Fruit fly (Drosophila melanogaster) whole organism, embryonic: Measurements from ENCODE around the gene CG43845.

Experiments
- CG10147 ChIP-seq: fragments of 200-800 bp; sonication (Bioruptor generic); optimal IDR thresholded peaks from 2 replicates; lab custom pipeline; 2019; ENCODE audit warnings: missing biosample characterization, mild to moderate bottlenecking, missing genetic modification characterization, moderate library complexity
- CG1024 ChIP-seq: fragments of 200-800 bp; sonication (Bioruptor generic); IDR thresholded peaks from 2 replicates; pipeline ENCODE4 v1.3.6; 2022; ENCODE audit warnings: missing biosample characterization, missing genetic modification characterization
- CG10431 ChIP-seq: fragments of 200-800 bp; sonication (Bioruptor generic); optimal IDR thresholded peaks from 3 replicates; lab custom pipeline; 2018; ENCODE audit warnings: missing biosample characterization, mild to moderate bottlenecking, missing genetic modification characterization
- CG12659 ChIP-seq: fragments of 200-800 bp; sonication (Bioruptor generic); optimal IDR thresholded peaks from 3 replicates; lab custom pipeline; 2017; ENCODE audit warnings: mild to moderate bottlenecking, missing biosample characterization, missing genetic modification reagents, missing genetic modification characterization
- CG12769 ChIP-seq: fragments of 200-800 bp; sonication (Bioruptor generic); optimal IDR thresholded peaks from 2 replicates; lab custom pipeline; 2019; ENCODE audit warnings: missing biosample characterization, mild to moderate bottlenecking, missing genetic modification characterization, moderate library complexity
- CG1832 ChIP-seq: fragments of 200-800 bp; sonication (Bioruptor generic); optimal IDR thresholded peaks from 2 replicates; lab custom pipeline; 2017; ENCODE audit warnings: missing biosample characterization, mild to moderate bottlenecking, missing genetic modification characterization, inconsistent platforms
- CG32532 ChIP-seq: fragments of 200-800 bp; sonication (Bioruptor generic); IDR thresholded peaks from 2 replicates; pipeline ENCODE4 v1.3.6; 2022; ENCODE audit warnings: missing biosample characterization, missing genetic modification characterization
- CG3847 ChIP-seq: fragments of 200-800 bp; sonication (Bioruptor generic); IDR thresholded peaks from 2 replicates; pipeline ENCODE4 v1.3.6; 2022; ENCODE audit warnings: missing biosample characterization, missing genetic modification characterization
- CG4360 ChIP-seq: fragments of 200-800 bp; sonication (Bioruptor generic); IDR thresholded peaks from 2 replicates; pipeline ENCODE4 v1.3.6; 2022; ENCODE audit warnings: missing biosample characterization, missing genetic modification characterization
- CG4404 ChIP-seq: fragments of 200-800 bp; sonication (Bioruptor generic); IDR thresholded peaks from 2 replicates; pipeline ENCODE4 v1.3.6; 2022; ENCODE audit warnings: missing biosample characterization, missing genetic modification characterization
- CG4854 ChIP-seq: fragments of 200-800 bp; sonication (Bioruptor generic); optimal IDR thresholded peaks from 2 replicates; lab custom pipeline; 2016; ENCODE audit warnings: missing biosample characterization, missing genetic modification characterization, inconsistent platforms
- CG5953 ChIP-seq: fragments of 200-800 bp; sonication (Bioruptor generic); IDR thresholded peaks from 2 replicates; pipeline ENCODE4 v1.3.6; 2022; ENCODE audit warnings: missing biosample characterization, missing genetic modification characterization
- CG6254 ChIP-seq: fragments of 200-800 bp; sonication (Bioruptor generic); optimal IDR thresholded peaks from 3 replicates; lab custom pipeline; 2017; ENCODE audit warnings: mild to moderate bottlenecking, missing biosample characterization, missing genetic modification reagents, missing genetic modification characterization
- CG8388 ChIP-seq: fragments of 200-800 bp; sonication (Bioruptor generic); optimal IDR thresholded peaks from 2 replicates; lab custom pipeline; 2019; ENCODE audit warnings: missing biosample characterization, mild to moderate bottlenecking, missing genetic modification characterization, moderate library complexity
- CG8478 ChIP-seq: fragments of >200 bp; optimal IDR thresholded peaks from 2 replicates; lab custom pipeline; 2018
- CG9797 ChIP-seq: fragments of 200-800 bp; sonication (Bioruptor generic); optimal IDR thresholded peaks from 3 replicates; lab custom pipeline; 2018; ENCODE audit warnings: missing biosample characterization, mild to moderate bottlenecking, missing genetic modification characterization
- CTCF ChIP-seq: fragments of 200-800 bp; sonication (Bioruptor generic); optimal IDR thresholded peaks from 2 replicates; lab custom pipeline; 2017; ENCODE audit warnings: missing biosample characterization, mild to moderate bottlenecking, missing genetic modification characterization, moderate library complexity
- Chrac-16 ChIP-seq: fragments of 200-800 bp; sonication (Bioruptor generic); optimal IDR thresholded peaks from 3 replicates; lab custom pipeline; 2016; ENCODE audit warnings: missing biosample characterization, missing genetic modification characterization
- Dfd ChIP-seq, 2 experiments: fragments of >200 bp; optimal IDR thresholded peaks; 2 replicates each; lab custom pipeline; 2017; ENCODE audit warnings: missing biosample characterization in 2 of 2, missing genetic modification characterization in 2 of 2
- Dll ChIP-seq: fragments of 200-800 bp; sonication (Bioruptor generic); IDR thresholded peaks from 4 replicates; pipeline ENCODE4 v1.3.6; 2022; ENCODE audit warnings: missing biosample characterization, missing genetic modification characterization; ENCODE audit not compliant: partially characterized antibody
- Eip74EF ChIP-seq, 2 experiments: fragments of 200-800 bp in 1 of 2; fragments of >200 bp in 1 of 2; sonication (Bioruptor generic) in 1 of 2; optimal IDR thresholded peaks; 2 replicates each; lab custom pipeline; 2017 to 2019; ENCODE audit warnings: missing biosample characterization in 2 of 2, missing genetic modification characterization in 2 of 2, mild to moderate bottlenecking in 1 of 2, moderate library complexity in 1 of 2
- Hr78 ChIP-seq, 2 experiments: fragments of 200-800 bp in 1 of 2; fragments of >200 bp in 1 of 2; sonication (Bioruptor generic) in 1 of 2; optimal IDR thresholded peaks; 2 replicates each; lab custom pipeline; 2017 to 2019; ENCODE audit warnings: missing biosample characterization in 2 of 2, missing genetic modification characterization in 2 of 2, mild to moderate bottlenecking in 1 of 2, moderate library complexity in 1 of 2
- Lhr ChIP-seq: fragments of 200-800 bp; sonication (Bioruptor generic); optimal IDR thresholded peaks from 3 replicates; lab custom pipeline; 2017; ENCODE audit warnings: mild to moderate bottlenecking, missing biosample characterization, missing genetic modification reagents, missing genetic modification characterization
- Mrtf ChIP-seq: fragments of 200-800 bp; sonication (Bioruptor generic); IDR thresholded peaks from 3 replicates; pipeline ENCODE4 v1.3.6; 2022; ENCODE audit warnings: missing biosample characterization, missing genetic modification characterization
- Optix ChIP-seq: fragments of 200-800 bp; sonication (Bioruptor generic); IDR thresholded peaks from 3 replicates; pipeline ENCODE4 v1.3.6; 2022; ENCODE audit warnings: missing biosample characterization, missing genetic modification characterization
- Trl ChIP-seq, 3 experiments: fragments of >200 bp in 2 of 3; fragments of 200-800 bp in 1 of 3; sonication (Bioruptor generic) in 1 of 3; optimal IDR thresholded peaks; 2 replicates in 1 of 3; 3 replicates in 2 of 3; lab custom pipeline; 2016 to 2017; ENCODE audit warnings: missing biosample characterization in 1 of 3, missing genetic modification characterization in 1 of 3
- Xbp1 ChIP-seq: fragments of 200-800 bp; sonication (Bioruptor generic); optimal IDR thresholded peaks from 3 replicates; lab custom pipeline; 2016; ENCODE audit warnings: missing biosample characterization, mild to moderate bottlenecking, missing genetic modification characterization
- YL-1 ChIP-seq: fragments of 200-800 bp; sonication (Bioruptor generic); optimal IDR thresholded peaks from 3 replicates; lab custom pipeline; 2017; ENCODE audit warnings: missing biosample characterization, mild to moderate bottlenecking, missing genetic modification characterization
- ab ChIP-seq: fragments of 200-800 bp; sonication (Bioruptor generic); optimal IDR thresholded peaks from 2 replicates; lab custom pipeline; 2016; ENCODE audit warnings: missing biosample characterization, missing genetic modification characterization
- ac ChIP-seq: fragments of 200-800 bp; sonication (Bioruptor generic); optimal IDR thresholded peaks from 3 replicates; lab custom pipeline; 2017; ENCODE audit warnings: missing biosample characterization, mild to moderate bottlenecking, missing genetic modification characterization
- cg ChIP-seq: fragments of 200-800 bp; sonication (Bioruptor generic); optimal IDR thresholded peaks from 3 replicates; lab custom pipeline; 2019; ENCODE audit warnings: missing biosample characterization, mild to moderate bottlenecking, missing genetic modification characterization, moderate library complexity
- crc ChIP-seq: fragments of 200-800 bp; sonication (Bioruptor generic); optimal IDR thresholded peaks from 2 replicates; lab custom pipeline; 2016; ENCODE audit warnings: missing biosample characterization, missing genetic modification characterization
- cwo ChIP-seq: fragments of 200-800 bp; sonication (Bioruptor generic); optimal IDR thresholded peaks from 3 replicates; lab custom pipeline; 2017; ENCODE audit warnings: missing biosample characterization, missing genetic modification characterization, mild to moderate bottlenecking, moderate library complexity, missing genetic modification reagents
- eve ChIP-seq, 2 experiments: fragments of >200 bp; optimal IDR thresholded peaks; 2 replicates each; lab custom pipeline; 2017; ENCODE audit warnings: missing biosample characterization in 2 of 2, missing genetic modification characterization in 2 of 2
- fd3F ChIP-seq: fragments of 200-800 bp; sonication (Bioruptor generic); optimal IDR thresholded peaks from 2 replicates; lab custom pipeline; 2018; ENCODE audit warnings: missing biosample characterization, mild to moderate bottlenecking, missing genetic modification characterization, moderate library complexity
- inv ChIP-seq: fragments of 200-800 bp; sonication (Bioruptor generic); IDR thresholded peaks from 2 replicates; pipeline ENCODE4 v1.3.6; 2022; ENCODE audit warnings: missing biosample characterization, missing genetic modification characterization; ENCODE audit not compliant: partially characterized antibody
- kah ChIP-seq: fragments of 200-800 bp; sonication (Bioruptor generic); optimal IDR thresholded peaks from 2 replicates; lab custom pipeline; 2018; ENCODE audit warnings: missing biosample characterization, mild to moderate bottlenecking, missing genetic modification characterization
- kay ChIP-seq: fragments of 200-800 bp; sonication (Bioruptor generic); optimal IDR thresholded peaks from 2 replicates; lab custom pipeline; 2016; ENCODE audit warnings: missing biosample characterization, missing genetic modification characterization
- oc ChIP-seq: fragments of 200-800 bp; sonication (Bioruptor generic); optimal IDR thresholded peaks from 2 replicates; lab custom pipeline; 2018; ENCODE audit warnings: missing biosample characterization, mild to moderate bottlenecking, missing genetic modification characterization, moderate library complexity
- pb ChIP-seq: fragments of 200-800 bp; sonication (Bioruptor generic); optimal IDR thresholded peaks from 3 replicates; lab custom pipeline; 2016; ENCODE audit warnings: missing biosample characterization, missing genetic modification characterization
- pho ChIP-seq: fragments of 200-800 bp; sonication (Bioruptor generic); optimal IDR thresholded peaks from 2 replicates; lab custom pipeline; 2016; ENCODE audit warnings: missing biosample characterization, missing genetic modification characterization
- pnt ChIP-seq: fragments of 200-800 bp; sonication (Bioruptor generic); optimal IDR thresholded peaks from 3 replicates; lab custom pipeline; 2016; ENCODE audit warnings: missing biosample characterization, missing genetic modification characterization
- prd ChIP-seq, 3 experiments: fragments of >200 bp in 2 of 3; fragments of 200-800 bp in 1 of 3; sonication (Bioruptor generic) in 1 of 3; optimal IDR thresholded peaks in 2 of 3; IDR thresholded peaks in 1 of 3; 2 replicates in 2 of 3; 3 replicates in 1 of 3; pipeline versions ENCODE4 v1.3.6 to Lab custom; 2017 to 2022; ENCODE audit warnings: missing biosample characterization in 1 of 3, missing genetic modification characterization in 1 of 3
- pzg ChIP-seq: fragments of 200-800 bp; sonication (Bioruptor generic); optimal IDR thresholded peaks from 3 replicates; lab custom pipeline; 2018; ENCODE audit warnings: missing biosample characterization, mild to moderate bottlenecking, missing genetic modification characterization, moderate library complexity
- sens ChIP-seq: fragments of 200-800 bp; sonication (Bioruptor generic); peaks from one replicate; lab custom pipeline; 2016; ENCODE audit warnings: missing biosample characterization, missing genetic modification characterization
- seq ChIP-seq: fragments of 200-800 bp; sonication (Bioruptor generic); IDR thresholded peaks from 2 replicates; pipeline ENCODE4 v1.3.6; 2022; ENCODE audit warnings: missing biosample characterization, missing genetic modification characterization
- shn ChIP-seq: fragments of 200-800 bp; sonication (Bioruptor generic); optimal IDR thresholded peaks from 3 replicates; lab custom pipeline; 2016; ENCODE audit warnings: missing biosample characterization, missing genetic modification characterization
- sima ChIP-seq: fragments of 200-800 bp; sonication (Bioruptor generic); optimal IDR thresholded peaks from 2 replicates; lab custom pipeline; 2016; ENCODE audit warnings: missing biosample characterization, missing genetic modification characterization

Gene CG43845

dm6 chr3R:5517002-5517875 is 5.7 kb downstream of the CG43845 start, which contains the start of gene Itpr (continued):
- peak; percentile 82 for TF ChIP-seq sens
- TF ChIP-seq CG4854 (GFP tag; lab: Kevin White, UChicago), result no peak
- TF ChIP-seq pb, result no peak
- no peak for TF ChIP-seq shn (GFP tag; lab: Kevin White, UChicago)
- no peak for TF ChIP-seq Mrtf
- TF ChIP-seq CTCF (GFP tag; lab: Kevin White, UChicago), result no peak
- peak; percentile 78 for TF ChIP-seq CG1832 (GFP tag; lab: Kevin White, UChicago)
- no peak for TF ChIP-seq Lhr (GFP tag; lab: Kevin White, UChicago)
- TF ChIP-seq Trl (optimal IDR thresholded peaks at IDR 0.05; lab: Kevin White, UChicago), result peak; percentile 9 to 38
- TF ChIP-seq Trl (GFP tag; optimal IDR thresholded peaks at IDR 0.05; lab: Kevin White, UChicago), result no peak
- TF ChIP-seq Chrac-16 (GFP tag; lab: Kevin White, UChicago), result no peak
- TF ChIP-seq Eip74EF (GFP tag; optimal IDR thresholded peaks at IDR 0.05; lab: Kevin White, UChicago), result peak in 1 of 2 experiments; percentile 55
- peak; percentile 73 for TF ChIP-seq cwo (GFP tag; lab: Kevin White, UChicago)
- TF ChIP-seq ac, result peak; percentile 5
- TF ChIP-seq YL-1 (GFP tag; lab: Kevin White, UChicago), result peak; percentile 33
- TF ChIP-seq CG12659 (GFP tag; lab: Kevin White, UChicago), result peak; percentile 39
- TF ChIP-seq ab (GFP tag; lab: Kevin White, UChicago), result no peak
- TF ChIP-seq sima (GFP tag; lab: Kevin White, UChicago), result no peak
- peak; percentile 98 for TF ChIP-seq kah (GFP tag; lab: Kevin White, UChicago)
- TF ChIP-seq CG4360 (GFP tag; lab: Robert Waterston, UW), result peak; percentile 9; the same call in 1 of the 2 replicates
- 0 out of 2 replicates have a peak, but pooled peaks have one; percentile 11 for TF ChIP-seq CG5953 (GFP tag; lab: Robert Waterston, UW)
- TF ChIP-seq CG32532, result no peak; the same call in 1 of the 2 replicates
- no peak for TF ChIP-seq pho (GFP tag; lab: Kevin White, UChicago)
- TF ChIP-seq oc (tag; lab: Kevin White, UChicago), result no peak
- peak; percentile 80 for TF ChIP-seq CG12769 (tag; lab: Kevin White, UChicago)
- no peak for TF ChIP-seq pnt (GFP tag; lab: Kevin White, UChicago)
- peak; percentile 22 for TF ChIP-seq pzg (GFP tag; lab: Kevin White, UChicago)
- no peak for TF ChIP-seq fd3F (GFP tag; lab: Kevin White, UChicago)
- no peak for TF ChIP-seq prd (optimal IDR thresholded peaks at IDR 0.05; lab: Kevin White, UChicago)
- peak; percentile 13; the same call in 1 of the 3 replicates for TF ChIP-seq prd (GFP tag; IDR thresholded peaks at IDR 0.05; lab: Robert Waterston, UW)
- TF ChIP-seq Dfd (GFP tag; optimal IDR thresholded peaks at IDR 0.05; lab: Kevin White, UChicago), result peak in 1 of 2 experiments; percentile 3
- TF ChIP-seq CG1024, result no peak
- TF ChIP-seq cg, result peak; percentile 57
- TF ChIP-seq CG8388 (GFP tag; lab: Kevin White, UChicago), result no peak
- no peak for TF ChIP-seq eve (GFP tag; optimal IDR thresholded peaks at IDR 0.05; lab: Kevin White, UChicago)
- no peak for TF ChIP-seq CG3847 (GFP tag; lab: Robert Waterston, UW)
- TF ChIP-seq CG10147 (GFP tag; lab: Kevin White, UChicago), result no peak
- peak; percentile 55 for TF ChIP-seq kay (GFP tag; lab: Kevin White, UChicago)
- no peak for TF ChIP-seq crc (GFP tag; lab: Kevin White, UChicago)
- peak; percentile 7 for TF ChIP-seq CG10431 (GFP tag; lab: Kevin White, UChicago)
- no peak for TF ChIP-seq Optix (GFP tag; lab: Robert Waterston, UW)
- no peak for TF ChIP-seq seq
- no peak for TF ChIP-seq CG6254 (GFP tag; lab: Kevin White, UChicago)
- no peak for TF ChIP-seq Xbp1
- TF ChIP-seq Dll, result peak; percentile 54; the same call in 2 of the 4 replicates
- TF ChIP-seq CG4404 (GFP tag; lab: Robert Waterston, UW), result no peak
- TF ChIP-seq Hr78 (GFP tag; optimal IDR thresholded peaks at IDR 0.05; lab: Kevin White, UChicago), result peak in 1 of 2 experiments; percentile 75
- TF ChIP-seq inv (GFP tag; lab: Robert Waterston, UW), result peak; percentile 36; the same call in 1 of the 2 replicates
- TF ChIP-seq CG8478, result peak; percentile 59
- TF ChIP-seq CG9797 (GFP tag; lab: Kevin White, UChicago), result peak; percentile 69
